Fruit fly (Drosophila melanogaster): Measurements from ENCODE around the gene gwl.

dm6 chr3R:18731241-18731640 is 14.9 kb upstream of the gwl start:
- TF ChIP-seq pros (GFP tag; optimal IDR thresholded peaks at IDR 0.05) (no peak), Gug (GFP tag; IDR thresholded peaks at IDR 0.05) (no peak), Fer1 (GFP tag; optimal IDR thresholded peaks at IDR 0.05) (no peak), tx (GFP tag; optimal IDR thresholded peaks at IDR 0.05) (no peak), bcd (GFP tag; optimal IDR thresholded peaks at IDR 0.05) (no peak), vvl (GFP tag; IDR thresholded peaks at IDR 0.05) (no peak), CG34224 (GFP tag; IDR thresholded peaks at IDR 0.05; ENCODE audit: partially characterized antibody) (no peak), Blimp-1 (GFP tag; optimal IDR thresholded peaks at IDR 0.05) (no peak), CG14965 (GFP tag; optimal IDR thresholded peaks at IDR 0.05; ENCODE audit: borderline replicate concordance) (no peak), bigmax (GFP tag; optimal IDR thresholded peaks at IDR 0.05) (no peak), pan (optimal IDR thresholded peaks at IDR 0.05) (no peak), pan (GFP tag; optimal IDR thresholded peaks at IDR 0.05 in 1 of 2, IDR thresholded peaks at IDR 0.05 in 1 of 2) (no peak), CG18011 (GFP tag; optimal IDR thresholded peaks at IDR 0.05) (peak; percentile 86), ab (GFP tag; optimal IDR thresholded peaks at IDR 0.05) (no peak)
